Worm (Caenorhabditis elegans): ENCODE data around the gene cest-1.1.

DNA sequence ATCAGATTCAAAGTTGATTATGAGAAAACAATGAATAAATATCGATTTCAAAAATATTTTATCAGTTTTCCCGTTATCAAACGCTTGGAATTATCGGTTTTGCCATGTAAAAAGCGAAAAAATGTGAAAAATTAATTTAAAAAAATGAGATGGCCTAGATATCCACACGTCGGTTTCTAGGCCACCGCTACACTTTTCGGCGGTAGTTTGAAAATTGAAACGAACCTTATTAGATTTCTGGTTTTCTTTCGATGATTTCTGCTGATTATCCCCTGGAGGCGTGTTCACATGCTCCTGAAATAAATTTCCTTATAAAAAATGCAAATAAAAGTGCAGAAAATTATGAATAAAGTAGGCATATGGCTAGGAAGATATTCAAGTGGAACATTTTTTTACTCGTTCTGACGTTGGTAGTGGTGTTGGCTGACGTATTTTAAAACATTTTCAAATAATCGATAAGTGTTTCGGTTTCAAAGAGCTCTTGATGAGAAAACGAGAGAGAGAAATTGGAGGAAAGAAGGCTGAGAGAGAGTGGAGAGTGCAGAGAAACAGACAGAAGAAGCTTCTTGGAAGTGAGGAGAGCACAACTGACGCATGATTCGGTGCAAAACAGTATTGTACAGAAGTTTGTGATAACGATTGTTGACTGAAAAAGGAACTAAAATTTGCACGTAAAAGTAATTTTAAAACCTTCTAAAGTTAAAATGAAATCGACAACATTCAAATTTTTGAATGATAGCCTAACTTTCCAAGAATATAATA lies 33.3 kb downstream of the cest-1.1 start:
- TF ChIP-seq T22C8.4 (GFP tag; IDR thresholded peaks at IDR 0.05) = no peak
- no peak for TF ChIP-seq cog-1 (tag; optimal IDR thresholded peaks at IDR 0.05)
- TF ChIP-seq ztf-23 (GFP tag; IDR thresholded peaks at IDR 0.05) = no peak
- no peak for TF ChIP-seq ztf-29 (GFP tag; IDR thresholded peaks at IDR 0.05)
- TF ChIP-seq klf-2 (GFP tag; conservative IDR thresholded peaks at IDR 0.05) = no peak
- no peak for TF ChIP-seq ref-1 (GFP tag; conservative IDR thresholded peaks at IDR 0.05)

Measured in whole organism, midembryonic.